Fruit fly (Drosophila melanogaster) whole organism, prepupa: Measurements from ENCODE around the gene CG16953.

ENCODE experiments used
- Blimp-1 ChIP-seq: fragments of 200-800 bp; sonication (Bioruptor generic); optimal IDR thresholded peaks from 3 replicates; lab custom pipeline; 2017; ENCODE audit warnings: missing biosample characterization, missing genetic modification characterization, mild to moderate bottlenecking, moderate library complexity, missing genetic modification reagents
- CG10631 ChIP-seq: fragments of 200-800 bp; sonication (Bioruptor generic); optimal IDR thresholded peaks from 2 replicates; lab custom pipeline; 2016; ENCODE audit warnings: missing biosample characterization, missing genetic modification characterization
- CG10669 ChIP-seq: fragments of 200-800 bp; sonication (Bioruptor generic); optimal IDR thresholded peaks from 3 replicates; lab custom pipeline; 2018; ENCODE audit warnings: missing biosample characterization, mild to moderate bottlenecking, missing genetic modification characterization, moderate library complexity
- CG11762 ChIP-seq: fragments of 200-800 bp; sonication (Bioruptor generic); optimal IDR thresholded peaks from 3 replicates; lab custom pipeline; 2016; ENCODE audit warnings: missing biosample characterization, missing genetic modification characterization; ENCODE audit not compliant: insufficient read depth
- CG11902 ChIP-seq: fragments of 200-800 bp; sonication (Bioruptor generic); optimal IDR thresholded peaks from 3 replicates; lab custom pipeline; 2016; ENCODE audit warnings: missing biosample characterization, missing genetic modification characterization
- CG15336 ChIP-seq: fragments of 200-800 bp; sonication (Bioruptor generic); IDR thresholded peaks from 2 replicates; pipeline ENCODE4 v1.3.6; 2022; ENCODE audit warnings: missing biosample characterization, missing genetic modification characterization
- CG1621 ChIP-seq: fragments of 200-800 bp; sonication (Bioruptor generic); optimal IDR thresholded peaks from 3 replicates; lab custom pipeline; 2018; ENCODE audit warnings: missing biosample characterization, mild to moderate bottlenecking, missing genetic modification characterization
- CG16779 ChIP-seq: fragments of 200-800 bp; sonication (Bioruptor generic); optimal IDR thresholded peaks from 3 replicates; lab custom pipeline; 2017; ENCODE audit warnings: missing biosample characterization, mild to moderate bottlenecking, missing genetic modification characterization
- CG3032 ChIP-seq: fragments of 200-800 bp; optimal IDR thresholded peaks from 2 replicates; lab custom pipeline; 2019; ENCODE audit warnings: missing biosample characterization, mild to moderate bottlenecking, missing genetic modification characterization, moderate library complexity
- CG32006 ChIP-seq: fragments of 200-800 bp; sonication (Bioruptor generic); optimal IDR thresholded peaks from 3 replicates; lab custom pipeline; 2017; ENCODE audit warnings: missing biosample characterization, mild to moderate bottlenecking, missing genetic modification characterization
- CG34406 ChIP-seq: fragments of 200-800 bp; sonication (Bioruptor generic); optimal IDR thresholded peaks from 3 replicates; lab custom pipeline; 2016; ENCODE audit warnings: missing biosample characterization, missing genetic modification characterization
- CG3919 ChIP-seq: fragments of 200-800 bp; sonication (Bioruptor generic); optimal IDR thresholded peaks from 3 replicates; lab custom pipeline; 2016; ENCODE audit warnings: missing biosample characterization, missing genetic modification characterization
- CG4318 ChIP-seq: fragments of 200-800 bp; sonication (Bioruptor generic); optimal IDR thresholded peaks from 3 replicates; lab custom pipeline; 2017; ENCODE audit warnings: missing biosample characterization, mild to moderate bottlenecking, missing genetic modification characterization
- CG6163 ChIP-seq: fragments of 200-800 bp; sonication (Bioruptor generic); IDR thresholded peaks from 3 replicates; pipeline ENCODE4 v1.3.6; 2022; ENCODE audit warnings: missing biosample characterization, missing genetic modification characterization
- CG6276 ChIP-seq: fragments of 200-800 bp; sonication (Bioruptor generic); optimal IDR thresholded peaks from 2 replicates; lab custom pipeline; 2017; ENCODE audit warnings: missing biosample characterization, mild to moderate bottlenecking, missing genetic modification characterization
- CG6808 ChIP-seq: fragments of 200-800 bp; sonication (Bioruptor generic); optimal IDR thresholded peaks from 3 replicates; lab custom pipeline; 2017; ENCODE audit warnings: missing biosample characterization, missing genetic modification characterization, mild to moderate bottlenecking, moderate library complexity, missing genetic modification reagents
- CG6854 ChIP-seq: fragments of 200-800 bp; sonication (Bioruptor generic); optimal IDR thresholded peaks from 2 replicates; lab custom pipeline; 2017; ENCODE audit warnings: missing biosample characterization, mild to moderate bottlenecking, missing genetic modification characterization
- CG8119 ChIP-seq: fragments of 200-800 bp; sonication (Bioruptor generic); IDR thresholded peaks from 3 replicates; pipeline ENCODE4 v1.3.6; 2022; ENCODE audit warnings: missing biosample characterization, missing genetic modification characterization
- CG8319 ChIP-seq: fragments of 200-800 bp; sonication (Bioruptor generic); optimal IDR thresholded peaks from 3 replicates; lab custom pipeline; 2016; ENCODE audit warnings: missing biosample characterization, missing genetic modification characterization
- CG9139 ChIP-seq: fragments of 200-800 bp; sonication (Bioruptor generic); optimal IDR thresholded peaks from 3 replicates; lab custom pipeline; 2017; ENCODE audit warnings: missing biosample characterization, mild to moderate bottlenecking, missing genetic modification characterization
- Eip75B ChIP-seq: fragments of 200-800 bp; sonication (Bioruptor generic); optimal IDR thresholded peaks from 3 replicates; lab custom pipeline; 2016; ENCODE audit warnings: missing biosample characterization, missing genetic modification characterization
- Eip78C ChIP-seq: fragments of 200-800 bp; sonication (Bioruptor generic); peaks from one replicate; lab custom pipeline; 2016; ENCODE audit warnings: missing biosample characterization, missing genetic modification characterization
- Ets21C ChIP-seq: fragments of 200-800 bp; sonication (Bioruptor generic); optimal IDR thresholded peaks from 3 replicates; lab custom pipeline; 2016; ENCODE audit warnings: missing biosample characterization, missing genetic modification characterization
- Ets96B ChIP-seq: fragments of 200-800 bp; optimal IDR thresholded peaks from 2 replicates; lab custom pipeline; 2019; ENCODE audit warnings: missing biosample characterization, mild to moderate bottlenecking, missing genetic modification characterization, moderate library complexity
- Gug ChIP-seq: fragments of 200-800 bp; sonication (Bioruptor generic); IDR thresholded peaks from 2 replicates; pipeline ENCODE4 v1.3.6; 2022; ENCODE audit warnings: missing biosample characterization, missing genetic modification characterization
- Hr38 ChIP-seq: sonication (Bioruptor generic); optimal IDR thresholded peaks from 2 replicates; lab custom pipeline; 2016; ENCODE audit warnings: missing biosample characterization, missing genetic modification characterization
- Hr4 ChIP-seq: fragments of 200-800 bp; sonication (Bioruptor generic); optimal IDR thresholded peaks from 3 replicates; lab custom pipeline; 2016; ENCODE audit warnings: missing biosample characterization, missing genetic modification characterization
- Lpt ChIP-seq: fragments of 200-800 bp; sonication (Bioruptor generic); optimal IDR thresholded peaks from 3 replicates; lab custom pipeline; 2016; ENCODE audit warnings: missing biosample characterization, missing genetic modification characterization
- Met ChIP-seq: fragments of 200-800 bp; sonication (Bioruptor generic); optimal IDR thresholded peaks from 3 replicates; lab custom pipeline; 2016; ENCODE audit warnings: missing biosample characterization, missing genetic modification characterization
- OdsH ChIP-seq: fragments of 200-800 bp; sonication (Bioruptor generic); optimal IDR thresholded peaks from 3 replicates; lab custom pipeline; 2016; ENCODE audit warnings: missing biosample characterization, missing genetic modification characterization
- Sox102F ChIP-seq: fragments of 200-800 bp; sonication (Bioruptor generic); optimal IDR thresholded peaks from 2 replicates; lab custom pipeline; 2016; ENCODE audit warnings: missing biosample characterization, mild to moderate bottlenecking, missing genetic modification characterization
- achi ChIP-seq: fragments of 200-800 bp; sonication (Bioruptor generic); optimal IDR thresholded peaks from 3 replicates; lab custom pipeline; 2016; ENCODE audit warnings: missing biosample characterization, missing genetic modification characterization
- acj6 ChIP-seq: fragments of 200-800 bp; sonication (Bioruptor generic); optimal IDR thresholded peaks from 3 replicates; lab custom pipeline; 2016; ENCODE audit warnings: missing biosample characterization, missing genetic modification characterization
- dsx ChIP-seq: fragments of 200-800 bp; optimal IDR thresholded peaks from 3 replicates; lab custom pipeline; 2019; ENCODE audit warnings: missing biosample characterization, mild to moderate bottlenecking, missing genetic modification characterization, moderate library complexity; ENCODE audit not compliant: poor library complexity, severe bottlenecking
- eg ChIP-seq: fragments of 200-800 bp; sonication (Bioruptor generic); IDR thresholded peaks from 3 replicates; pipeline ENCODE4 v1.3.6; 2022; ENCODE audit warnings: missing biosample characterization, missing genetic modification characterization
- esn ChIP-seq: fragments of 200-800 bp; sonication (Bioruptor generic); optimal IDR thresholded peaks from 2 replicates; lab custom pipeline; 2016; ENCODE audit warnings: missing biosample characterization, mild to moderate bottlenecking, missing genetic modification characterization, moderate library complexity
- fd59A ChIP-seq: fragments of 200-800 bp; sonication (Bioruptor generic); optimal IDR thresholded peaks from 2 replicates; lab custom pipeline; 2017; ENCODE audit warnings: missing biosample characterization, mild to moderate bottlenecking, missing genetic modification characterization, missing genetic modification reagents
- fd85E ChIP-seq: fragments of 200-800 bp; sonication (Bioruptor generic); optimal IDR thresholded peaks from 3 replicates; lab custom pipeline; 2016; ENCODE audit warnings: missing biosample characterization, missing genetic modification characterization
- fkh ChIP-seq: fragments of 200-800 bp; sonication (Bioruptor generic); optimal IDR thresholded peaks from 3 replicates; lab custom pipeline; 2017; ENCODE audit warnings: missing biosample characterization, mild to moderate bottlenecking, missing genetic modification characterization, moderate library complexity
- salr ChIP-seq, 2 experiments: fragments of 200-800 bp; sonication (Bioruptor generic); optimal IDR thresholded peaks; 3 replicates each; lab custom pipeline; 2016 to 2018; ENCODE audit warnings: missing biosample characterization in 2 of 2, missing genetic modification characterization in 2 of 2, mild to moderate bottlenecking in 1 of 2
- ss ChIP-seq, 2 experiments: fragments of 200-800 bp; sonication (Bioruptor generic); optimal IDR thresholded peaks; 2 replicates in 1 of 2; 3 replicates in 1 of 2; lab custom pipeline; 2017 to 2018; ENCODE audit warnings: mild to moderate bottlenecking in 2 of 2, missing biosample characterization in 2 of 2, missing genetic modification characterization in 2 of 2, moderate library complexity in 1 of 2
- svp ChIP-seq: fragments of 200-800 bp; sonication (Bioruptor generic); peaks from one replicate; lab custom pipeline; 2016; ENCODE audit warnings: missing biosample characterization, missing genetic modification characterization

Gene CG16953

DNA sequence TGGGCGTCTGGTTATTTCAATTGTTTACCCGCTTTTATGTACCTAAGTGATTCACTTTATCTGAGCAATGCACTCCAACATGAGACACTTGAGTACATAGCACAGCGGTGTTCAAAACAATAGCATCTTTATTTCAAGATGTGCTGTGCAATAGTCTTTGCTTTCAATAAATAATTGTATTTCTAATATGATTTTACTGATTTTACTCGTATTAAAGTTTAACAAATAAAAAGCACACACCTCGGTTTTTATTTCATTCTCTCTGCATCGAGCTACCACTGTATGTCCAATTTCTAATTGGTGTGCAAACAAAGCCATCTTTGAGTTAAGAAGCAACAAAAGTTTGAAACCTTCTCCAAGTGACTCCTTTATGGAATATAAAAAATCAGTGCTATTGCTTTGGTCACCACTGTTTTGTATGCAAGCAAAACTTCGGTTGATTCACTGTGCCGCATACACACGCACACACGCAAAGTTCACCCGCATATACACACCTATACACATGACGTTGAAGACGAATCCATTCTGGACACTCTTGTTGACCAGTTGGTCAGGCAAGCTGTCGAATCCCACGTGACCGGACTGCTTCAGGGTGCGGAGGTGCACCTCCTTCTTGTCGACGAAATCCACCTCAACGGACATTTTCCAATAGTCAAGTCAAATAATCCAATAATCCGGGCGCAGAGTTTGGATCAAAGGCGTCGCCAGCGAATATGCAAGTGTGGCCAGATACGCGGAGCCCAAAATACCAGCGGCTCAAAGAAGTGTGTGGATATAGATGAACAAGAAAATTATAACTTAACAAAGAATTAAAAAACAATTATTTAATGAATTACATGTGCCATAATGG lies 2.2 kb upstream of the CG16953 start, which contains the start of gene Septin2 (continued):
- TF ChIP-seq esn (GFP tag; lab: Kevin White, UChicago) = peak; percentile 96
- TF ChIP-seq CG10631 (GFP tag; lab: Kevin White, UChicago) = peak; percentile 90
- peak; percentile 94 for TF ChIP-seq CG3919 (GFP tag; lab: Kevin White, UChicago)
- TF ChIP-seq Sox102F (GFP tag; lab: Kevin White, UChicago) = peak; percentile 94
- peak; percentile 80 for TF ChIP-seq fd85E (GFP tag; lab: Kevin White, UChicago)
- TF ChIP-seq salr (GFP tag; optimal IDR thresholded peaks at IDR 0.05; lab: Kevin White, UChicago) = peak; percentile 52 to 91
- TF ChIP-seq CG11762 (GFP tag; lab: Kevin White, UChicago) = peak; percentile 95
- peak; percentile 97 for TF ChIP-seq svp
- TF ChIP-seq CG9139 (GFP tag; lab: Kevin White, UChicago) = peak; percentile 80
- TF ChIP-seq CG8319 (GFP tag; lab: Kevin White, UChicago) = peak; percentile 92
- peak; percentile 96 for TF ChIP-seq Hr4
- TF ChIP-seq CG6854 (GFP tag; lab: Kevin White, UChicago) = peak; percentile 91
- peak; percentile 75 for TF ChIP-seq Gug (GFP tag; lab: Robert Waterston, UW)
- peak; percentile 91 for TF ChIP-seq fkh
- TF ChIP-seq, all 60 proteins: peak for 58

DNA sequence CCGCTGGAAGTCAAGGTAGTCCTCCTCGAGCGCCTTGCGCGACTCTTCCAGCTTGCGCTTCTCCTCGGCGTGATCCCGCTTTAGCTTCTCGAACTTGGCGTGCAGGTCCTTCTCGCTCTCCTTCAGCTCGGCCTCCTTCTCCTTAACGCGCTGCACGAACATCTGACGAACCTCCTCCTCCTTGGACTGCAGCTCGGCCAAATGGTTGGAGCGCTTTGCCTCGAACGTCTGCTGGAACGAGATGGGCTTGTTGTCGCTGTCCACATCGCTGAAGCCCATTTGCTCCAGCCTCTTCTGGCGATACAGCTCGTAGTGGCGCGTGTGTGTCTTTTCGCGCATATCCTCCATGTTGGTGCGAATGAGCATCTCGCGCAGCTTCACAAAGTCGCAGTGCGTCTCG lies 776 bp upstream of the CG16953 start:
- TF ChIP-seq CG6163 = peak; percentile 15; the same call in 1 of the 3 replicates
- TF ChIP-seq CG6854 (GFP tag; lab: Kevin White, UChicago) = no peak

DNA sequence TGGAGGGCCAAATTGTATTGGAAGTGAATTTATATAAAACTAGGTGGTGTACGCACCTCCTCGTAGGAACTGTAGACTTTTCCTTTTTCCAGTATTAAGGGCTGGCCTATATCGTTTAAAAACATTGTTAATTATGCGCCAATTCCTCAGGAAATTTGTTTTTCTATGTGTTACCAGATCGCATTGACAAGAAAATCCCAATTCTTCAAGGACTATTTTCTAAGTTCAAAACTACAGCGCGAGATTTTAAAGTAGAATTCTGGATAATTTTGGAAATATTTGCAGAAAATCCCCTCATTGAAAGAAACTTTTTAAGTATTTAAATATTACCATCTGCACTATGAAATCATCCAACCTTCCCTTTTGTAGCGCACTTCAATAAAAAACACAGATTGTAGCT lies 4.3 kb downstream of the CG16953 start, which contains the start of gene CG34008:
Gene CG34008 (minus strand): TSS at position 147 of the 400 bp plus-strand sequence.
- no peak for TF ChIP-seq Lpt (GFP tag; lab: Kevin White, UChicago)
- TF ChIP-seq Hr38 (GFP tag; lab: Kevin White, UChicago) = no peak
- no peak for TF ChIP-seq CG32006
- no peak for TF ChIP-seq Gug (GFP tag; lab: Robert Waterston, UW)
- TF ChIP-seq Met = no peak
- TF ChIP-seq fd59A = no peak
- no peak for TF ChIP-seq eg (GFP tag; lab: Robert Waterston, UW)
- TF ChIP-seq Ets96B (tag; lab: Kevin White, UChicago) = no peak
- TF ChIP-seq CG10669 (GFP tag; lab: Kevin White, UChicago) = no peak
- TF ChIP-seq Sox102F (GFP tag; lab: Kevin White, UChicago) = no peak
- no peak for TF ChIP-seq CG34406 (GFP tag; lab: Kevin White, UChicago)
- no peak for TF ChIP-seq CG6808 (GFP tag; lab: Kevin White, UChicago)
- no peak for TF ChIP-seq Eip75B
- no peak for TF ChIP-seq Ets21C

DNA sequence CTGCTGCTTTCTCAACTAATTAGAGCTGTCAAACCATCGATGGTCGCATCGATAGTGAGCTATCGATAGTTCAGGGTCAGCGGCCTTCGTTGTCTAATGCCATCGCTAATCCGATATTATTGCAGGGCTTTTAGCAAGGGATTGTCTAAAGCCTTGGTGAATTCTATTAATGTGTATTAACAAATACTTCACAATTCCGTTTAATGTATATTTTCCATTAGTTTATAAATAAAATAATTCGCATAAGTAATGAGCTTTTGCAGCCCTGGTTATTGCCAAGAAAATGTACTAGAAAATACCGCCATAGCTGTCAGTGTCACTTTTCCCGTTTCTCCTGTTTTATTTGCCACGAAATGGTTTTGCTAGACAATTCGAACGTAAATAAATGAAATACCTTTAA lies 5.8 kb downstream of the CG16953 start, which contains the start of the genes EloB and Srp14:
Gene EloB (minus strand): TSS at position 35 of the 400 bp plus-strand sequence.
Gene Srp14 (plus strand): TSS at position 300 of the 400 bp plus-strand sequence.
- no peak for TF ChIP-seq fd85E (GFP tag; lab: Kevin White, UChicago)
- peak; percentile 61 for TF ChIP-seq CG15336 (GFP tag; lab: Robert Waterston, UW)
- TF ChIP-seq CG3032 (tag; lab: Kevin White, UChicago) = peak; percentile 82
- TF ChIP-seq Eip78C = peak; percentile 93
- peak; percentile 77 for TF ChIP-seq CG6163
- TF ChIP-seq CG11902 = peak; percentile 61
- TF ChIP-seq eg (GFP tag; lab: Robert Waterston, UW) = peak; percentile 80
- TF ChIP-seq CG16779 (tag; lab: Kevin White, UChicago) = no peak
- no peak for TF ChIP-seq CG4318 (GFP tag; lab: Kevin White, UChicago)
- no peak for TF ChIP-seq CG6808 (GFP tag; lab: Kevin White, UChicago)
- peak; percentile 69 for TF ChIP-seq dsx (GFP tag; lab: Kevin White, UChicago)
- no peak for TF ChIP-seq Hr4
- TF ChIP-seq ss (GFP tag; optimal IDR thresholded peaks at IDR 0.05; lab: Kevin White, UChicago) = no peak
- TF ChIP-seq CG6276 (GFP tag; lab: Kevin White, UChicago) = no peak
- no peak for TF ChIP-seq OdsH (GFP tag; lab: Kevin White, UChicago)
- peak; percentile 85 for TF ChIP-seq acj6 (GFP tag; lab: Kevin White, UChicago)
- TF ChIP-seq achi (GFP tag; lab: Kevin White, UChicago) = peak; percentile 100
- peak; percentile 31 for TF ChIP-seq Blimp-1 (GFP tag; lab: Kevin White, UChicago)
- no peak for TF ChIP-seq CG3919 (GFP tag; lab: Kevin White, UChicago)
- TF ChIP-seq CG32006 = no peak
- TF ChIP-seq esn (GFP tag; lab: Kevin White, UChicago) = peak; percentile 89
- peak; percentile 65 for TF ChIP-seq CG8119
- peak; percentile 1 for TF ChIP-seq fd59A
- peak; percentile 44 for TF ChIP-seq CG11762 (GFP tag; lab: Kevin White, UChicago)
- peak; percentile 47 for TF ChIP-seq CG1621 (tag; lab: Kevin White, UChicago)
